Worm (Caenorhabditis elegans): Measurements from ENCODE around the gene H20J04.9.

Gene H20J04.9

DNA sequence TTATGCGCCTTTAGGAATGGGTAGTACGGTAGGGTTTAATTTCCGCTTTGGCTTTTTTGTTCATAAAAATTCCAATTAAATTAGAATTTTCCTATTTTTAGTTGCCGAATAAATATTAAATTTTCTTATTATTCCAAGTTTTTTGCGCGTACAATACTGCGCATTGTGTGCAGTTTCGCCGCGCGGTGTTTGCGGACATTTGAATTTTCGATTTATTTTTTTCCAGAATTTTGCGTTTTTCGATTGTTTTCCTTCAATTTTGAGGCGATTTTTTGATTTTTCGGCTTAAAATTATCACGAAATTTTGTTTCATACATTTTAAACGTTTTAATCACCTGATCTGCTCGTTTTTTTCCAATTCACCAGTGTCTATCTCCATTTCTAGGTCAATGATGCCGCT, 28.1 kb upstream of the H20J04.9 start, which contains the start of gene H20J04.6:
H20J04.6 (plus strand) TSS at position 386 of the 400 bp plus-strand sequence.
- no peak for TF ChIP-seq hlh-6 (tag; optimal IDR thresholded peaks at IDR 0.05)
- TF ChIP-seq unc-42 (tag; optimal IDR thresholded peaks at IDR 0.05) = peak; percentile 25

- no peak for TF ChIP-seq unc-42 (tag; optimal IDR thresholded peaks at IDR 0.05)
- no peak for TF ChIP-seq odd-2 (tag; optimal IDR thresholded peaks at IDR 0.05)
- TF ChIP-seq fkh-6 (tag; optimal IDR thresholded peaks at IDR 0.05) = no peak
- no peak for TF ChIP-seq F13H6.1 (tag; optimal IDR thresholded peaks at IDR 0.05)
- no peak for TF ChIP-seq unc-86 (tag; optimal IDR thresholded peaks at IDR 0.05)
- TF ChIP-seq hlh-13 (GFP tag; optimal IDR thresholded peaks at IDR 0.05) = no peak
- TF ChIP-seq che-1 (tag; optimal IDR thresholded peaks at IDR 0.05) = no peak
- TF ChIP-seq elt-2 (tag; optimal IDR thresholded peaks at IDR 0.05) = no peak
These were observed 26.9 kb upstream of the H20J04.9 start, which contains the start of gene mog-2 for ce11 chrII:4324061-4324460. Gene mog-2, plus strand, starts transcription at chrII:4324361.

ce11 chrII:4326420-4326819, 24.6 kb upstream of the H20J04.9 start, which contains the start of gene pfd-2:
Gene pfd-2, plus strand, starts transcription at chrII:4326720.
- TF ChIP-seq odd-2 (tag; optimal IDR thresholded peaks at IDR 0.05) = no peak
- TF ChIP-seq che-1 (tag; optimal IDR thresholded peaks at IDR 0.05) = no peak
- TF ChIP-seq unc-42 (tag; optimal IDR thresholded peaks at IDR 0.05) = no peak
- no peak for TF ChIP-seq ceh-22 (tag; optimal IDR thresholded peaks at IDR 0.05)
- no peak for TF ChIP-seq ceh-24 (tag; optimal IDR thresholded peaks at IDR 0.05)
- no peak for TF ChIP-seq pqm-1 (tag; optimal IDR thresholded peaks at IDR 0.05)
- TF ChIP-seq zip-5 (tag; optimal IDR thresholded peaks at IDR 0.05) = no peak
- no peak for TF ChIP-seq ceh-19 (GFP tag; optimal IDR thresholded peaks at IDR 0.05)
- no peak for TF ChIP-seq tbx-2 (tag; optimal IDR thresholded peaks at IDR 0.05)
- TF ChIP-seq T23F11.4 (GFP tag; optimal IDR thresholded peaks at IDR 0.05) = no peak
- TF ChIP-seq ceh-31 (tag; optimal IDR thresholded peaks at IDR 0.05) = no peak
- TF ChIP-seq elt-4 (tag; optimal IDR thresholded peaks at IDR 0.05) = no peak

ce11 chrII:4328716-4329115, 22.3 kb upstream of the H20J04.9 start, which contains the start of gene H20J04.4:
Gene H20J04.4, plus strand, starts transcription at chrII:4329016.
- TF ChIP-seq dmd-4 (tag; optimal IDR thresholded peaks at IDR 0.05; ENCODE audit: borderline replicate concordance) (no peak), hlh-30 (tag; optimal IDR thresholded peaks at IDR 0.05; ENCODE audit: insufficient read depth) (no peak), zip-5 (tag; optimal IDR thresholded peaks at IDR 0.05) (no peak), ceh-30 (tag; optimal IDR thresholded peaks at IDR 0.05) (no peak), ref-2 (tag; optimal IDR thresholded peaks at IDR 0.05) (no peak), ceh-22 (tag; optimal IDR thresholded peaks at IDR 0.05) (no peak), rnt-1 (tag; optimal IDR thresholded peaks at IDR 0.05) (no peak), tbx-2 (tag; optimal IDR thresholded peaks at IDR 0.05) (no peak), npax-4 (tag; optimal IDR thresholded peaks at IDR 0.05) (no peak), ama-1 (optimal IDR thresholded peaks at IDR 0.05) (no peak), gmeb-2 (tag; optimal IDR thresholded peaks at IDR 0.05) (no peak), C08G9.2 (tag; optimal IDR thresholded peaks at IDR 0.05) (no peak), unc-42 (tag; optimal IDR thresholded peaks at IDR 0.05) (no peak), unc-86 (tag; optimal IDR thresholded peaks at IDR 0.05) (no peak), pha-4 (tag; optimal IDR thresholded peaks at IDR 0.05) (no peak), hlh-6 (tag; optimal IDR thresholded peaks at IDR 0.05) (no peak), ceh-31 (tag; optimal IDR thresholded peaks at IDR 0.05) (no peak), ceh-9 (tag; optimal IDR thresholded peaks at IDR 0.05) (no peak), nfya-1 (tag; optimal IDR thresholded peaks at IDR 0.05) (no peak), che-1 (tag; optimal IDR thresholded peaks at IDR 0.05) (no peak)

DNA sequence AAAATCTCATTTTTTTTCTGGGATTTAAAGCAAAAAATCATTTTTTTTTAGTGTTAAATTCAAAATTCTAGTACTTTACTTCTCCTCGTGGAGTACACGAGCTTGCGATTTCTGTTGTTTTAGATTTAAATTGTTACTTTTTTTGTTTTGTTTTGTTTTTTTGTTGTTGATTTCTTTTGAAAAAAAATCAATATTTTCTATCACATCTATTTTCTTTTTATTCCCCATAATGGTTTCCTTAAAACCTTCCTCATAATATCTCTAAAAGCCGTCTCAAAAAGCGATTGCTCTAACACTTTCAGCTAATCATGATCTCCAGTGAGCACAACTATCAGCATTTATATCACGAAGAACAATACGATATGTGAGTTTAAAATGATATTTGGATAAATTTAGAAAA, 16.5 kb upstream of the H20J04.9 start, which contains the start of gene madf-3:
madf-3 (plus strand) TSS at position 301 of the 400 bp plus-strand sequence.
- TF ChIP-seq ceh-9 (tag; optimal IDR thresholded peaks at IDR 0.05) (no peak), ceh-18 (tag; optimal IDR thresholded peaks at IDR 0.05) (no peak), fkh-6 (tag; optimal IDR thresholded peaks at IDR 0.05) (no peak), fkh-10 (GFP tag; optimal IDR thresholded peaks at IDR 0.05) (no peak), dmd-4 (tag; optimal IDR thresholded peaks at IDR 0.05; ENCODE audit: borderline replicate concordance) (no peak), hlh-13 (GFP tag; optimal IDR thresholded peaks at IDR 0.05) (no peak), che-1 (tag; optimal IDR thresholded peaks at IDR 0.05) (no peak), eyg-1 (tag; optimal IDR thresholded peaks at IDR 0.05) (no peak), nhr-232 (tag; optimal IDR thresholded peaks at IDR 0.05) (no peak), madf-2 (tag; optimal IDR thresholded peaks at IDR 0.05) (no peak), sox-4 (tag; optimal IDR thresholded peaks at IDR 0.05) (no peak), nfya-1 (tag; optimal IDR thresholded peaks at IDR 0.05) (no peak), sox-2 (GFP tag; IDR thresholded peaks at IDR 0.05) (no peak), pqm-1 (tag; optimal IDR thresholded peaks at IDR 0.05) (no peak), pha-4 (tag; optimal IDR thresholded peaks at IDR 0.05) (no peak), ceh-45 (GFP tag; IDR thresholded peaks at IDR 0.05) (no peak), C38D4.7 (GFP tag; optimal IDR thresholded peaks at IDR 0.05) (no peak), pros-1 (tag; optimal IDR thresholded peaks at IDR 0.05) (no peak), ceh-2 (tag; optimal IDR thresholded peaks at IDR 0.05) (no peak)

Measured in whole organism, late embryonic.